Fruit fly (Drosophila melanogaster) whole organism, embryonic: ENCODE results near the gene Ocrl.

Experiments used
- Adf1 ChIP-seq: fragments of 200-800 bp; sonication (Bioruptor generic); IDR thresholded peaks from 2 replicates; pipeline ENCODE4 v1.3.6; 2022; ENCODE audit warnings: missing biosample characterization, missing genetic modification characterization
- Aef1 ChIP-seq: fragments of 200-800 bp; sonication (Bioruptor generic); IDR thresholded peaks from 3 replicates; pipeline ENCODE4 v1.3.6; 2022; ENCODE audit warnings: missing biosample characterization, missing genetic modification characterization
- BtbVII ChIP-seq: fragments of 200-800 bp; sonication (Bioruptor generic); optimal IDR thresholded peaks from 3 replicates; lab custom pipeline; 2017; ENCODE audit warnings: missing biosample characterization, mild to moderate bottlenecking, missing genetic modification characterization
- C15 ChIP-seq: fragments of 200-800 bp; sonication (Bioruptor generic); IDR thresholded peaks from 3 replicates; pipeline ENCODE4 v1.3.6; 2022; ENCODE audit warnings: missing biosample characterization, missing genetic modification characterization
- CG10267 ChIP-seq: fragments of 200-800 bp; sonication (Bioruptor generic); optimal IDR thresholded peaks from 2 replicates; lab custom pipeline; 2018; ENCODE audit warnings: missing biosample characterization, mild to moderate bottlenecking, missing genetic modification characterization, moderate library complexity
- CG10431 ChIP-seq: fragments of 200-800 bp; sonication (Bioruptor generic); optimal IDR thresholded peaks from 3 replicates; lab custom pipeline; 2018; ENCODE audit warnings: missing biosample characterization, mild to moderate bottlenecking, missing genetic modification characterization
- CG11696 ChIP-seq: fragments of 200-800 bp; sonication (Bioruptor generic); IDR thresholded peaks from 2 replicates; pipeline ENCODE4 v1.3.6; 2022; ENCODE audit warnings: missing biosample characterization, missing genetic modification characterization
- CG12236 ChIP-seq: fragments of 200-800 bp; sonication (Bioruptor generic); optimal IDR thresholded peaks from 2 replicates; lab custom pipeline; 2016; ENCODE audit warnings: missing biosample characterization, missing genetic modification characterization
- CG12299 ChIP-seq: fragments of 200-800 bp; sonication (Bioruptor generic); optimal IDR thresholded peaks from 2 replicates; lab custom pipeline; 2018; ENCODE audit warnings: missing biosample characterization, mild to moderate bottlenecking, missing genetic modification characterization
- CG12769 ChIP-seq: fragments of 200-800 bp; sonication (Bioruptor generic); optimal IDR thresholded peaks from 2 replicates; lab custom pipeline; 2019; ENCODE audit warnings: missing biosample characterization, mild to moderate bottlenecking, missing genetic modification characterization, moderate library complexity
- CG14710 ChIP-seq: fragments of 200-800 bp; sonication (Bioruptor generic); optimal IDR thresholded peaks from 3 replicates; lab custom pipeline; 2019; ENCODE audit warnings: missing biosample characterization, mild to moderate bottlenecking, missing genetic modification characterization, moderate library complexity
- CG16779 ChIP-seq: fragments of 200-800 bp; sonication (Bioruptor generic); IDR thresholded peaks from 2 replicates; pipeline ENCODE4 v1.3.6; 2022; ENCODE audit warnings: missing biosample characterization, missing genetic modification characterization
- CG18011 ChIP-seq: fragments of 200-800 bp; sonication (Bioruptor generic); optimal IDR thresholded peaks from 2 replicates; lab custom pipeline; 2017; ENCODE audit warnings: missing biosample characterization, missing genetic modification characterization, mild to moderate bottlenecking, moderate library complexity, missing genotype
- CG2712 ChIP-seq: fragments of 200-800 bp; optimal IDR thresholded peaks from 3 replicates; lab custom pipeline; 2019; ENCODE audit warnings: missing biosample characterization, mild to moderate bottlenecking, missing genetic modification characterization, moderate library complexity
- CG30403 ChIP-seq: fragments of 200-800 bp; sonication (Bioruptor generic); optimal IDR thresholded peaks from 3 replicates; lab custom pipeline; 2016; ENCODE audit warnings: missing biosample characterization, missing genetic modification characterization
- CG31365 ChIP-seq: fragments of 200-800 bp; sonication (Bioruptor generic); optimal IDR thresholded peaks from 2 replicates; lab custom pipeline; 2018; ENCODE audit warnings: missing biosample characterization, mild to moderate bottlenecking, missing genetic modification characterization
- CG3995 ChIP-seq: fragments of 200-800 bp; sonication (Bioruptor generic); optimal IDR thresholded peaks from 3 replicates; lab custom pipeline; 2016; ENCODE audit warnings: missing biosample characterization, missing genetic modification characterization
- CG8089 ChIP-seq: fragments of 200-800 bp; sonication (Bioruptor generic); optimal IDR thresholded peaks from 3 replicates; lab custom pipeline; 2016; ENCODE audit warnings: missing biosample characterization, missing genetic modification characterization
- CG8924 ChIP-seq: fragments of 200-800 bp; optimal IDR thresholded peaks from 3 replicates; lab custom pipeline; 2019; ENCODE audit warnings: missing biosample characterization, mild to moderate bottlenecking, missing genetic modification characterization, moderate library complexity
- CG8944 ChIP-seq: fragments of 200-800 bp; sonication (Bioruptor generic); optimal IDR thresholded peaks from 3 replicates; lab custom pipeline; 2016; ENCODE audit warnings: missing biosample characterization, missing genetic modification characterization
- CG9932 ChIP-seq: fragments of 200-800 bp; sonication (Bioruptor generic); IDR thresholded peaks from 2 replicates; pipeline ENCODE4 v1.3.6; 2022; ENCODE audit warnings: missing biosample characterization, missing genetic modification characterization
- CTCF ChIP-seq: fragments of 200-800 bp; sonication (Bioruptor generic); optimal IDR thresholded peaks from 2 replicates; lab custom pipeline; 2017; ENCODE audit warnings: missing biosample characterization, mild to moderate bottlenecking, missing genetic modification characterization, moderate library complexity
- Chrac-16 ChIP-seq: fragments of 200-800 bp; sonication (Bioruptor generic); optimal IDR thresholded peaks from 3 replicates; lab custom pipeline; 2016; ENCODE audit warnings: missing biosample characterization, missing genetic modification characterization
- CkIIα-i1 ChIP-seq: fragments of 200-800 bp; sonication (Bioruptor generic); IDR thresholded peaks from 2 replicates; pipeline ENCODE4 v1.3.6; 2022; ENCODE audit warnings: missing biosample characterization, missing genetic modification characterization
- Deaf1 ChIP-seq: fragments of 200-800 bp; optimal IDR thresholded peaks from 3 replicates; lab custom pipeline; 2019; ENCODE audit warnings: missing biosample characterization, mild to moderate bottlenecking, missing genetic modification characterization, moderate library complexity
- Dp ChIP-seq: fragments of 200-800 bp; sonication (Bioruptor generic); optimal IDR thresholded peaks from 2 replicates; lab custom pipeline; 2018; ENCODE audit warnings: missing biosample characterization, mild to moderate bottlenecking, missing genetic modification characterization, moderate library complexity
- H15 ChIP-seq: fragments of 200-800 bp; sonication (Bioruptor generic); IDR thresholded peaks from 3 replicates; pipeline ENCODE4 v1.3.6; 2022; ENCODE audit warnings: missing biosample characterization, missing genetic modification characterization
- Hey ChIP-seq: fragments of 200-800 bp; sonication (Bioruptor generic); optimal IDR thresholded peaks from 3 replicates; lab custom pipeline; 2018; ENCODE audit warnings: missing biosample characterization, mild to moderate bottlenecking, missing genetic modification characterization
- Hr3 ChIP-seq: fragments of 200-800 bp; sonication (Bioruptor generic); optimal IDR thresholded peaks from 3 replicates; lab custom pipeline; 2016; ENCODE audit warnings: missing biosample characterization, missing genetic modification characterization
- Hr51 ChIP-seq, 2 experiments: fragments of 200-800 bp; sonication (Bioruptor generic); optimal IDR thresholded peaks; 2 replicates in 1 of 2; 3 replicates in 1 of 2; lab custom pipeline; 2016 to 2018; ENCODE audit warnings: missing biosample characterization in 2 of 2, missing genetic modification characterization in 2 of 2, mild to moderate bottlenecking in 1 of 2, moderate library complexity in 1 of 2
- MBD-R2 ChIP-seq: fragments of 200-800 bp; sonication (Bioruptor generic); IDR thresholded peaks from 2 replicates; pipeline ENCODE4 v1.3.6; 2022; ENCODE audit warnings: missing biosample characterization, missing genetic modification characterization
- MESR4 ChIP-seq: fragments of 200-800 bp; sonication (Bioruptor generic); optimal IDR thresholded peaks from 2 replicates; lab custom pipeline; 2018; ENCODE audit warnings: missing biosample characterization, mild to moderate bottlenecking, missing genetic modification characterization, moderate library complexity
- Meics ChIP-seq: fragments of 200-800 bp; sonication (Bioruptor generic); optimal IDR thresholded peaks from 2 replicates; lab custom pipeline; 2017; ENCODE audit warnings: missing biosample characterization, mild to moderate bottlenecking, missing genetic modification characterization
- Optix ChIP-seq: fragments of 200-800 bp; sonication (Bioruptor generic); IDR thresholded peaks from 3 replicates; pipeline ENCODE4 v1.3.6; 2022; ENCODE audit warnings: missing biosample characterization, missing genetic modification characterization
- Pdp1 ChIP-seq, 2 experiments: fragments of 200-800 bp; sonication (Bioruptor generic); optimal IDR thresholded peaks; 3 replicates each; lab custom pipeline; 2016; ENCODE audit warnings: missing biosample characterization in 2 of 2, missing genetic modification characterization in 2 of 2, mild to moderate bottlenecking in 1 of 2, moderate library complexity in 1 of 2
- Side ChIP-seq: fragments of 200-800 bp; sonication (Bioruptor generic); optimal IDR thresholded peaks from 2 replicates; lab custom pipeline; 2016; ENCODE audit warnings: missing biosample characterization, missing genetic modification characterization
- TFAM ChIP-seq: fragments of 200-800 bp; sonication (Bioruptor generic); optimal IDR thresholded peaks from 2 replicates; lab custom pipeline; 2017; ENCODE audit warnings: missing biosample characterization, missing genetic modification characterization, inconsistent platforms
- Vsx1 ChIP-seq: fragments of 200-800 bp; sonication (Bioruptor generic); optimal IDR thresholded peaks from 2 replicates; lab custom pipeline; 2017; ENCODE audit warnings: missing biosample characterization, mild to moderate bottlenecking, missing genetic modification characterization, missing genetic modification reagents
- cad ChIP-seq: fragments of >200 bp; optimal IDR thresholded peaks from 2 replicates; lab custom pipeline; 2017; ENCODE audit warnings: missing biosample characterization, missing genetic modification characterization
- cg ChIP-seq: fragments of 200-800 bp; sonication (Bioruptor generic); optimal IDR thresholded peaks from 3 replicates; lab custom pipeline; 2019; ENCODE audit warnings: missing biosample characterization, mild to moderate bottlenecking, missing genetic modification characterization, moderate library complexity
- crol ChIP-seq: fragments of 200-800 bp; sonication (Bioruptor generic); IDR thresholded peaks from 2 replicates; pipeline ENCODE4 v1.3.6; 2022; ENCODE audit warnings: missing biosample characterization, missing genetic modification characterization
- gro ChIP-seq: fragments of 200-800 bp; sonication (Bioruptor generic); optimal IDR thresholded peaks from 2 replicates; lab custom pipeline; 2016; ENCODE audit warnings: missing biosample characterization, missing genetic modification characterization
- gsb-n ChIP-seq: fragments of 200-800 bp; sonication (Bioruptor generic); optimal IDR thresholded peaks from 3 replicates; lab custom pipeline; 2018; ENCODE audit warnings: missing biosample characterization, mild to moderate bottlenecking, missing genetic modification characterization
- jing ChIP-seq: fragments of 200-800 bp; sonication (Bioruptor generic); optimal IDR thresholded peaks from 2 replicates; lab custom pipeline; 2018; ENCODE audit warnings: missing biosample characterization, mild to moderate bottlenecking, missing genetic modification characterization
- pho ChIP-seq: fragments of 200-800 bp; sonication (Bioruptor generic); optimal IDR thresholded peaks from 2 replicates; lab custom pipeline; 2016; ENCODE audit warnings: missing biosample characterization, missing genetic modification characterization
- seq ChIP-seq: fragments of 200-800 bp; sonication (Bioruptor generic); IDR thresholded peaks from 2 replicates; pipeline ENCODE4 v1.3.6; 2022; ENCODE audit warnings: missing biosample characterization, missing genetic modification characterization
- sima ChIP-seq: fragments of 200-800 bp; sonication (Bioruptor generic); optimal IDR thresholded peaks from 2 replicates; lab custom pipeline; 2016; ENCODE audit warnings: missing biosample characterization, missing genetic modification characterization
- so ChIP-seq: fragments of 200-800 bp; sonication (Bioruptor generic); IDR thresholded peaks from 3 replicates; pipeline ENCODE4 v1.3.6; 2022; ENCODE audit warnings: missing biosample characterization, missing genetic modification characterization
- tgo ChIP-seq: fragments of 200-800 bp; sonication (Bioruptor generic); IDR thresholded peaks from 3 replicates; pipeline ENCODE4 v1.3.6; 2022; ENCODE audit warnings: missing biosample characterization, missing genetic modification characterization
- tll ChIP-seq, 2 experiments: fragments of 200-800 bp in 1 of 2; fragments of >200 bp in 1 of 2; sonication (Bioruptor generic) in 1 of 2; optimal IDR thresholded peaks; 2 replicates each; lab custom pipeline; 2017 to 2019; ENCODE audit warnings: missing biosample characterization in 2 of 2, missing genetic modification characterization in 2 of 2, mild to moderate bottlenecking in 1 of 2, moderate library complexity in 1 of 2
- unc-4 ChIP-seq: fragments of 200-800 bp; sonication (Bioruptor generic); IDR thresholded peaks from 2 replicates; pipeline ENCODE4 v1.3.6; 2022; ENCODE audit warnings: missing biosample characterization, missing genetic modification characterization; ENCODE audit not compliant: partially characterized antibody
- wek ChIP-seq: fragments of 200-800 bp; sonication (Bioruptor generic); optimal IDR thresholded peaks from 3 replicates; lab custom pipeline; 2018; ENCODE audit warnings: missing biosample characterization, mild to moderate bottlenecking, missing genetic modification characterization, moderate library complexity

The Ocrl gene

DNA sequence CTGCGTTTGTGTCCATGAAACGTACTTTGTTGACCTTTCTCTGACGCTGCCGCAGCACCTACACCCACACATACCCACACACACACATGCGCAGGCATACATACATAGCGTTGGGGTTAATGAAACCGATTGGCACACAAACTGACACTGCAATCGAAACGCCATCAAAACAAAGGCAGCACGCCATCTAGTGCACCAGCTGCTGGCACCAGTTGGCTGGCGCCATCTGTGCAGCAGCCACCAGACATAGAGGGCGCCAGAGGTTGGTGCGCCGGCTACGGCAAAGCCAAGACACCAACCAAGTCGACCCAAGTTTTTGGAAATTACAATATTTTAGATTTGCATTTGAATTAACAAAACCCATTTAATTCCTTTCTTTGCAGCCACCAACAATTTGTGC, 30.1 kb downstream of the Ocrl start (continued):
- TF ChIP-seq CG18011 (GFP tag; lab: Kevin White, UChicago) (no peak), CG2712 (peak; percentile 60), TFAM (no peak), CG11696 (GFP tag; lab: Robert Waterston, UW) (no peak), CkIIα-i1 (GFP tag; lab: Robert Waterston, UW) (no peak), Aef1 (GFP tag; lab: Robert Waterston, UW) (peak; percentile 71), Hey (tag; lab: Kevin White, UChicago) (no peak), Deaf1 (tag; lab: Kevin White, UChicago) (peak; percentile 5), BtbVII (GFP tag; lab: Kevin White, UChicago) (no peak), CG10431 (GFP tag; lab: Kevin White, UChicago) (no peak), pho (GFP tag; lab: Kevin White, UChicago) (peak; percentile 59), CG10267 (peak; percentile 63), C15 (GFP tag; lab: Robert Waterston, UW) (no peak), Hr3 (GFP tag; lab: Kevin White, UChicago) (peak; percentile 70), CG12236 (no peak), Adf1 (GFP tag; lab: Robert Waterston, UW) (0 out of 2 replicates have a peak, but pooled peaks have one; percentile 30), CG16779 (0 out of 2 replicates have a peak, but pooled peaks have one; percentile 56), Hr51 (GFP tag; optimal IDR thresholded peaks at IDR 0.05; lab: Kevin White, UChicago) (peak in 1 of 2 experiments; percentile 41), Meics (GFP tag; lab: Kevin White, UChicago) (peak; percentile 54), H15 (GFP tag; lab: Robert Waterston, UW) (peak; percentile 68; the same call in 2 of the 3 replicates), unc-4 (peak; percentile 28; the same call in 1 of the 2 replicates), CG3995 (GFP tag; lab: Kevin White, UChicago) (no peak), CG14710 (peak; percentile 52), CTCF (peak; percentile 99), gro (GFP tag; lab: Kevin White, UChicago) (peak; percentile 6), gsb-n (no peak), CG8924 (tag; lab: Kevin White, UChicago) (no peak), CG30403 (GFP tag; lab: Kevin White, UChicago) (peak; percentile 76)

DNA sequence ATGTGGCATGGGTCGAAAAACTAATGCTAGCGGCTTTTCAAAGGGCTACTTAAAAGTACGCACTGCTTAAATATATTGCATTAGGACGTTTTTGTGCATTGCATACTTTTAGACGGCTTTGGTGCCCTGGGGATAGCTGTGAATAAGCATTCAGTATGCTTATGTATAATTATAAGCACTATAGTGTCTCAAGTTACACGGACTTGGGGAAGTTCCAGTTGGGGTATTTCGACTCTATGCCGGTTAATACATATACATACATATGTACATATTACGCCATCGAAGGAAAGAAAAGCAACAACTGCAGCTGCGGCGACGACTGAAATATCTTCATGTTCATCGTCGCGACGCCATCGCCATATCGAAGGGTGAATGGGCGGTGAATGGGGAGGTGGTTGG, 40.4 kb downstream of the Ocrl start:
- TF ChIP-seq Adf1 (GFP tag; lab: Robert Waterston, UW) (no peak), tll (GFP tag; optimal IDR thresholded peaks at IDR 0.05; lab: Kevin White, UChicago) (no peak), seq (GFP tag; lab: Robert Waterston, UW) (no peak), so (GFP tag; lab: Robert Waterston, UW) (peak; percentile 62; the same call in 1 of the 3 replicates), jing (GFP tag; lab: Kevin White, UChicago) (no peak), Optix (GFP tag; lab: Robert Waterston, UW) (no peak), wek (GFP tag; lab: Kevin White, UChicago) (peak; percentile 62), crol (GFP tag; lab: Robert Waterston, UW) (peak; percentile 50; the same call in 1 of the 2 replicates), CG31365 (tag; lab: Kevin White, UChicago) (peak; percentile 44), Dp (GFP tag; lab: Kevin White, UChicago) (no peak), CTCF (peak; percentile 35), Pdp1 (GFP tag; optimal IDR thresholded peaks at IDR 0.05; lab: Kevin White, UChicago) (peak in 1 of 2 experiments; percentile 70), CG8089 (GFP tag; lab: Kevin White, UChicago) (no peak), CG9932 (GFP tag; lab: Robert Waterston, UW) (no peak), Side (no peak), cad (GFP tag; lab: Kevin White, UChicago) (no peak), cg (GFP tag; lab: Kevin White, UChicago) (peak; percentile 26), tgo (GFP tag; lab: Robert Waterston, UW) (no peak), Vsx1 (GFP tag; lab: Kevin White, UChicago) (no peak), Chrac-16 (GFP tag; lab: Kevin White, UChicago) (no peak), sima (no peak), CG12299 (tag; lab: Kevin White, UChicago) (no peak), CG12769 (tag; lab: Kevin White, UChicago) (peak; percentile 30), MESR4 (GFP tag; lab: Kevin White, UChicago) (no peak), MBD-R2 (no peak), CG8944 (GFP tag; lab: Kevin White, UChicago) (no peak)
